Worm (Caenorhabditis elegans): Measurements from ENCODE around the gene rpb-8.

- TF ChIP-seq ztf-23 (GFP tag; IDR thresholded peaks at IDR 0.05) (peak; percentile 69; the same call in 1 of the 2 replicates), med-1 (GFP tag; optimal IDR thresholded peaks at IDR 0.05; ENCODE audit: insufficient read depth) (no peak), cog-1 (tag; optimal IDR thresholded peaks at IDR 0.05) (peak; percentile 56), klf-2 (GFP tag; conservative IDR thresholded peaks at IDR 0.05) (no peak)
These were observed 29.5 kb upstream of the rpb-8 start for ce11 chrIII:4947352-4947751.
